Worm (Caenorhabditis elegans): ENCODE measurements around the gene W03F9.9.

Gene W03F9.9

ce11 chrV:172110-172509 is 33.4 kb downstream of the W03F9.9 start, which contains the start of gene cfap-36:
Gene cfap-36, minus strand, starts transcription at chrV:172210.
- TF ChIP-seq hmg-4 (GFP tag; optimal IDR thresholded peaks at IDR 0.05) (no peak), aly-1 (tag; optimal IDR thresholded peaks at IDR 0.05) (no peak), tra-4 (tag; optimal IDR thresholded peaks at IDR 0.05) (no peak), ets-7 (tag; optimal IDR thresholded peaks at IDR 0.05) (no peak), hnd-1 (tag; optimal IDR thresholded peaks at IDR 0.05) (no peak), ceh-13 (GFP tag; optimal IDR thresholded peaks at IDR 0.05) (no peak), ceh-36 (tag; optimal IDR thresholded peaks at IDR 0.05) (no peak), hmbx-1 (tag; optimal IDR thresholded peaks at IDR 0.05) (no peak), tbx-37 (GFP tag; conservative IDR thresholded peaks at IDR 0.05) (no peak)

- no peak for TF ChIP-seq hmg-4 (GFP tag; optimal IDR thresholded peaks at IDR 0.05)
- TF ChIP-seq hnd-1 (tag; optimal IDR thresholded peaks at IDR 0.05) = no peak
- no peak for TF ChIP-seq flt-1 (GFP tag; IDR thresholded peaks at IDR 0.05)
- no peak for TF ChIP-seq ceh-13 (GFP tag; optimal IDR thresholded peaks at IDR 0.05)
- no peak for TF ChIP-seq hmbx-1 (tag; optimal IDR thresholded peaks at IDR 0.05)
- TF ChIP-seq B0310.2 (tag; optimal IDR thresholded peaks at IDR 0.05) = no peak
- no peak for TF ChIP-seq tbx-37 (GFP tag; conservative IDR thresholded peaks at IDR 0.05)
- no peak for TF ChIP-seq pes-1 (GFP tag; IDR thresholded peaks at IDR 0.05)
- no peak for TF ChIP-seq tbx-11 (GFP tag; IDR thresholded peaks at IDR 0.05)
- TF ChIP-seq ets-7 (tag; optimal IDR thresholded peaks at IDR 0.05) = no peak
- no peak for TF ChIP-seq F13C5.2 (tag; optimal IDR thresholded peaks at IDR 0.05)
- no peak for TF ChIP-seq scrt-1 (GFP tag; IDR thresholded peaks at IDR 0.05)
- TF ChIP-seq tra-4 (tag; optimal IDR thresholded peaks at IDR 0.05) = no peak
- no peak for TF ChIP-seq ama-1 (optimal IDR thresholded peaks at IDR 0.05)
- no peak for TF ChIP-seq ceh-36 (tag; optimal IDR thresholded peaks at IDR 0.05)
- TF ChIP-seq sea-1 (GFP tag; conservative IDR thresholded peaks at IDR 0.05) = no peak
Observed at ce11 chrV:173437-173836, 34.7 kb downstream of the W03F9.9 start.

DNA sequence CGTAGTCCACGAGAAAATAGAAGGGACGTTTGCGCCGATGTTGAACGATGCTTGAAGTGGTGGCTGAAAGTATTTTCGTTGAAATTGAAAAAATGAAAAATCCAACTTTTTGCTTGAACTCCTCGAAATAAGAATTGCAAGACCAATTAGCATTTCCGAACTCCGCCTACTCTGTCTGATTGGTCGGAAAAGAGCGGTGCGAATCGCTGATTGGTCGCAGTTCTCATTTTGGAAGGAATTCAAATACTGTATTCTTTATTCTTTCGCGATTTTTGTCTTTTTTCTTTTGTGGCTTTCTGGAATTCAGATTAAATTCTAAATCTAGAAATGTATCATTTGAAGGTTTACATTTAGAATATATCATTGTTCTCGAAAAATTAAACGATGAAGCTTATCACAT is 35.8 kb downstream of the W03F9.9 start:
- TF ChIP-seq tra-4 (tag; optimal IDR thresholded peaks at IDR 0.05) (no peak), B0310.2 (tag; optimal IDR thresholded peaks at IDR 0.05) (no peak), ceh-36 (tag; optimal IDR thresholded peaks at IDR 0.05) (no peak), tbx-11 (GFP tag; IDR thresholded peaks at IDR 0.05) (no peak), scrt-1 (GFP tag; IDR thresholded peaks at IDR 0.05) (no peak), ets-7 (tag; optimal IDR thresholded peaks at IDR 0.05) (no peak), hmbx-1 (tag; optimal IDR thresholded peaks at IDR 0.05) (no peak), tbx-37 (GFP tag; conservative IDR thresholded peaks at IDR 0.05) (no peak), hnd-1 (tag; optimal IDR thresholded peaks at IDR 0.05) (no peak), ceh-13 (GFP tag; optimal IDR thresholded peaks at IDR 0.05) (no peak), hmg-4 (GFP tag; optimal IDR thresholded peaks at IDR 0.05) (no peak), F13C5.2 (tag; optimal IDR thresholded peaks at IDR 0.05) (no peak), sea-1 (GFP tag; conservative IDR thresholded peaks at IDR 0.05) (no peak), aly-1 (tag; optimal IDR thresholded peaks at IDR 0.05) (no peak), flt-1 (GFP tag; IDR thresholded peaks at IDR 0.05) (no peak), ama-1 (optimal IDR thresholded peaks at IDR 0.05) (no peak), pes-1 (GFP tag; IDR thresholded peaks at IDR 0.05) (no peak)

DNA sequence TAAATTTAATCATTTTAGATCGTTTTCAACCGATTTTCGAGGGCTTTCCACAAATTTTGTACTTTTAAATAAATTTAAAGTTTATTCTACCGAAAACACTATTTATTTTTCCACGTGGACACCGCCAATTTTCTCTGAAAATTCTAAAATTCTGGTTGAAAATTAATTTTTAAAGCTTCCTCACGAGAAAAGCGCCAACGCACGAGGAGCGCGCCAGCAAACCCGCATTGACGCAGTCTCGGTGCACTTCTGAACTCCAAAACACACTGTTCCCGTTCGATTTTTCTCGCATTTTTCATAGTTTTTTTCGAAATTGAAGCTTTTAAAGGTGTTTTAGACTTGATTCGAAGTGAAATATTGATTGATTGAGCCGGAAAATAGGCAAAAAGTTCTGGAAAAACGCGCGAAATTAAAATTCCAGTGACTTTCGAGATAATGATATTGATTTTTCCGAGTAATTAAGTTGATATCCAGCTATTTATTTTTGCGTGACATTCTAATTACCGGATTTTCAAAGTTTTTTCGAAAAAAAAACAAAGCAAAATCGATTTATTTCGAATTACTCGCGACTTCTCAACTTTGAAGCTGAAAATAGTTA is 38.3 kb downstream of the W03F9.9 start, which contains the start of gene cul-3:
Gene cul-3 (plus strand): TSS at position 548 of the 598 bp plus-strand sequence.
- TF ChIP-seq pes-1 (GFP tag; IDR thresholded peaks at IDR 0.05) (no peak), B0310.2 (tag; optimal IDR thresholded peaks at IDR 0.05) (no peak), ets-7 (tag; optimal IDR thresholded peaks at IDR 0.05) (no peak), hnd-1 (tag; optimal IDR thresholded peaks at IDR 0.05) (no peak), tra-4 (tag; optimal IDR thresholded peaks at IDR 0.05) (no peak), ama-1 (optimal IDR thresholded peaks at IDR 0.05) (no peak), tbx-11 (GFP tag; IDR thresholded peaks at IDR 0.05) (no peak), tbx-37 (GFP tag; conservative IDR thresholded peaks at IDR 0.05) (no peak), scrt-1 (GFP tag; IDR thresholded peaks at IDR 0.05) (no peak), ceh-13 (GFP tag; optimal IDR thresholded peaks at IDR 0.05) (no peak), hmbx-1 (tag; optimal IDR thresholded peaks at IDR 0.05) (no peak), flt-1 (GFP tag; IDR thresholded peaks at IDR 0.05) (no peak), hmg-4 (GFP tag; optimal IDR thresholded peaks at IDR 0.05) (no peak), sea-1 (GFP tag; conservative IDR thresholded peaks at IDR 0.05) (no peak), F13C5.2 (tag; optimal IDR thresholded peaks at IDR 0.05) (no peak), ceh-36 (tag; optimal IDR thresholded peaks at IDR 0.05) (no peak), aly-1 (tag; optimal IDR thresholded peaks at IDR 0.05) (no peak)

- TF ChIP-seq scrt-1 (GFP tag; IDR thresholded peaks at IDR 0.05) = no peak
- TF ChIP-seq pes-1 (GFP tag; IDR thresholded peaks at IDR 0.05) = no peak
- no peak for TF ChIP-seq tbx-11 (GFP tag; IDR thresholded peaks at IDR 0.05)
- TF ChIP-seq ama-1 (optimal IDR thresholded peaks at IDR 0.05) = no peak
- no peak for TF ChIP-seq hnd-1 (tag; optimal IDR thresholded peaks at IDR 0.05)
- TF ChIP-seq hmg-4 (GFP tag; optimal IDR thresholded peaks at IDR 0.05) = no peak
- TF ChIP-seq hmbx-1 (tag; optimal IDR thresholded peaks at IDR 0.05) = no peak
- no peak for TF ChIP-seq ets-7 (tag; optimal IDR thresholded peaks at IDR 0.05)
- TF ChIP-seq F13C5.2 (tag; optimal IDR thresholded peaks at IDR 0.05) = no peak
- no peak for TF ChIP-seq aly-1 (tag; optimal IDR thresholded peaks at IDR 0.05)
- TF ChIP-seq sea-1 (GFP tag; conservative IDR thresholded peaks at IDR 0.05) = no peak
- no peak for TF ChIP-seq B0310.2 (tag; optimal IDR thresholded peaks at IDR 0.05)
- TF ChIP-seq flt-1 (GFP tag; IDR thresholded peaks at IDR 0.05) = no peak
- TF ChIP-seq ceh-13 (GFP tag; optimal IDR thresholded peaks at IDR 0.05) = no peak
Observed at ce11 chrV:185124-185523, 46.4 kb downstream of the W03F9.9 start.

ce11 chrV:185694-186217 is 47.1 kb downstream of the W03F9.9 start, which contains the start of gene arid-1:
Gene arid-1, plus strand, starts transcription at chrV:186167.
- peak; percentile 17 for TF ChIP-seq F13C5.2 (tag; optimal IDR thresholded peaks at IDR 0.05)
- TF ChIP-seq ama-1 (optimal IDR thresholded peaks at IDR 0.05) = no peak

ce11 chrV:189436-189835 is 50.7 kb downstream of the W03F9.9 start:
- TF ChIP-seq tra-4 (tag; optimal IDR thresholded peaks at IDR 0.05) (no peak), sea-1 (GFP tag; conservative IDR thresholded peaks at IDR 0.05) (no peak), flt-1 (GFP tag; IDR thresholded peaks at IDR 0.05) (no peak), tbx-11 (GFP tag; IDR thresholded peaks at IDR 0.05) (no peak)

Data from whole organism, early embryonic.